Worm (Caenorhabditis elegans) whole organism, late embryonic: ENCODE measurements around the gene rol-1.
"Not testable (repeated sequence)": the region's sequence is repeated elsewhere in the genome, so short reads cannot be mapped to it uniquely, and the experiment has no call there.

ENCODE experiments used
- C08G9.2 ChIP-seq: sonication (generic microtip); optimal IDR thresholded peaks from 2 replicates; lab custom pipeline; 2016; ENCODE audit warnings: mild to moderate bottlenecking, missing genetic modification characterization, moderate library complexity, missing compliant biosample characterization
- F13H6.1 ChIP-seq: sonication (generic microtip); optimal IDR thresholded peaks from 2 replicates; lab custom pipeline; 2016; ENCODE audit warnings: missing genetic modification characterization, missing compliant biosample characterization
- K02D7.2 ChIP-seq: sonication (generic microtip); optimal IDR thresholded peaks from 2 replicates; lab custom pipeline; 2017; ENCODE audit warnings: mild to moderate bottlenecking, missing genetic modification characterization, missing compliant biosample characterization
- K09A11.1 ChIP-seq: sonication (generic microtip); optimal IDR thresholded peaks from 2 replicates; lab custom pipeline; 2017; ENCODE audit warnings: antibody characterized with exemption, mild to moderate bottlenecking, missing genetic modification characterization, missing compliant biosample characterization; ENCODE audit not compliant: insufficient read depth
- Y22D7AL.16 ChIP-seq: sonication (generic microtip); optimal IDR thresholded peaks from 2 replicates; lab custom pipeline; 2016; ENCODE audit warnings: missing genetic modification characterization, missing compliant biosample characterization
- ama-1 ChIP-seq: fragments of 150-350 bp; optimal IDR thresholded peaks from 2 replicates; lab custom pipeline; 2014
- ceh-14 ChIP-seq: sonication (generic microtip); optimal IDR thresholded peaks from 2 replicates; lab custom pipeline; 2016; ENCODE audit warnings: missing genotype, missing genetic modification characterization, missing compliant biosample characterization
- ceh-18 ChIP-seq: sonication (generic microtip); optimal IDR thresholded peaks from 2 replicates; lab custom pipeline; 2016; ENCODE audit warnings: missing genetic modification characterization, missing compliant biosample characterization
- ceh-22 ChIP-seq: sonication (generic microtip); optimal IDR thresholded peaks from 2 replicates; lab custom pipeline; 2017; ENCODE audit warnings: missing biosample characterization, missing genetic modification characterization
- ceh-24 ChIP-seq: sonication (generic microtip); optimal IDR thresholded peaks from 2 replicates; lab custom pipeline; 2016; ENCODE audit warnings: mild to moderate bottlenecking, missing genetic modification characterization, missing compliant biosample characterization
- ceh-30 ChIP-seq: fragments of 150-350 bp; optimal IDR thresholded peaks from 2 replicates; lab custom pipeline; 2014; ENCODE audit warnings: missing biosample characterization, missing genetic modification characterization
- ceh-9 ChIP-seq: sonication (generic microtip); optimal IDR thresholded peaks from 2 replicates; lab custom pipeline; 2016; ENCODE audit warnings: mild to moderate bottlenecking, missing genetic modification characterization, inconsistent platforms, missing compliant biosample characterization
- che-1 ChIP-seq: sonication (generic microtip); optimal IDR thresholded peaks from 2 replicates; lab custom pipeline; 2016; ENCODE audit warnings: mild to moderate bottlenecking, missing genetic modification characterization, missing compliant biosample characterization
- dmd-4 ChIP-seq: sonication (generic microtip); optimal IDR thresholded peaks from 2 replicates; lab custom pipeline; 2016; ENCODE audit warnings: borderline replicate concordance, missing genetic modification characterization, missing compliant biosample characterization
- dve-1 ChIP-seq: sonication (generic microtip); optimal IDR thresholded peaks from 2 replicates; lab custom pipeline; 2017; ENCODE audit warnings: antibody characterized with exemption, mild to moderate bottlenecking, missing genetic modification characterization, missing compliant biosample characterization
- elt-2 ChIP-seq: sonication (generic microtip); optimal IDR thresholded peaks from 2 replicates; lab custom pipeline; 2016; ENCODE audit warnings: missing genetic modification reagents, missing genetic modification characterization, missing compliant biosample characterization
- elt-4 ChIP-seq: sonication (generic microtip); optimal IDR thresholded peaks from 2 replicates; lab custom pipeline; 2016; ENCODE audit warnings: missing genetic modification characterization, missing compliant biosample characterization
- ets-4 ChIP-seq: sonication (generic microtip); optimal IDR thresholded peaks from 2 replicates; lab custom pipeline; 2016; ENCODE audit warnings: missing genetic modification characterization, missing compliant biosample characterization
- eyg-1 ChIP-seq: sonication (generic microtip); optimal IDR thresholded peaks from 2 replicates; lab custom pipeline; 2016; ENCODE audit warnings: missing genotype, missing genetic modification characterization, missing compliant biosample characterization
- fkh-10 ChIP-seq: fragments of 150-350 bp; optimal IDR thresholded peaks from 2 replicates; lab custom pipeline; 2014; ENCODE audit warnings: missing biosample characterization, missing genetic modification reagents, missing genetic modification characterization
- fkh-6 ChIP-seq: sonication (generic microtip); optimal IDR thresholded peaks from 2 replicates; lab custom pipeline; 2016; ENCODE audit warnings: missing genetic modification characterization, missing compliant biosample characterization
- hlh-8 ChIP-seq: sonication (generic microtip); optimal IDR thresholded peaks from 2 replicates; lab custom pipeline; 2016; ENCODE audit warnings: missing genotype, missing genetic modification characterization, missing compliant biosample characterization
- lim-6 ChIP-seq: sonication (generic microtip); optimal IDR thresholded peaks from 2 replicates; lab custom pipeline; 2016; ENCODE audit warnings: missing genetic modification characterization, missing compliant biosample characterization
- lin-11 ChIP-seq: fragments of 200-800 bp; sonication (Bioruptor generic); optimal IDR thresholded peaks from 2 replicates; lab custom pipeline; 2018; ENCODE audit warnings: mild to moderate bottlenecking, missing genetic modification characterization, missing compliant biosample characterization
- madf-2 ChIP-seq: sonication (generic microtip); optimal IDR thresholded peaks from 2 replicates; lab custom pipeline; 2017; ENCODE audit warnings: missing genetic modification characterization, missing compliant biosample characterization
- nfya-1 ChIP-seq: sonication (generic microtip); optimal IDR thresholded peaks from 2 replicates; lab custom pipeline; 2017; ENCODE audit warnings: missing genetic modification characterization, mild to moderate bottlenecking, missing compliant biosample characterization, antibody characterized with exemption, moderate library complexity
- nhr-232 ChIP-seq: sonication (generic microtip); optimal IDR thresholded peaks from 2 replicates; lab custom pipeline; 2016; ENCODE audit warnings: missing genetic modification characterization, missing compliant biosample characterization
- odd-2 ChIP-seq: sonication (generic microtip); optimal IDR thresholded peaks from 2 replicates; lab custom pipeline; 2017; ENCODE audit warnings: antibody characterized with exemption, mild to moderate bottlenecking, missing genetic modification characterization, missing compliant biosample characterization
- pag-3 ChIP-seq: sonication (generic microtip); optimal IDR thresholded peaks from 2 replicates; lab custom pipeline; 2016; ENCODE audit warnings: missing compliant biosample characterization, missing genetic modification characterization, borderline replicate concordance
- pha-2 ChIP-seq: sonication (generic microtip); optimal IDR thresholded peaks from 2 replicates; lab custom pipeline; 2017; ENCODE audit warnings: mild to moderate bottlenecking, missing genetic modification characterization, missing compliant biosample characterization
- pqm-1 ChIP-seq: sonication (generic microtip); optimal IDR thresholded peaks from 2 replicates; lab custom pipeline; 2016; ENCODE audit warnings: missing genetic modification characterization, missing compliant biosample characterization
- ref-2 ChIP-seq: sonication (generic microtip); optimal IDR thresholded peaks from 2 replicates; lab custom pipeline; 2016; ENCODE audit warnings: missing genetic modification characterization, missing compliant biosample characterization
- rnt-1 ChIP-seq: sonication (generic microtip); optimal IDR thresholded peaks from 2 replicates; lab custom pipeline; 2016; ENCODE audit warnings: missing genetic modification characterization, missing compliant biosample characterization
- sdc-2 ChIP-seq: sonication (generic microtip); optimal IDR thresholded peaks from 2 replicates; lab custom pipeline; 2016; ENCODE audit warnings: missing genotype, missing genetic modification characterization, missing compliant biosample characterization
- sox-4 ChIP-seq: sonication (generic microtip); optimal IDR thresholded peaks from 2 replicates; lab custom pipeline; 2017; ENCODE audit warnings: mild to moderate bottlenecking, missing genetic modification characterization, inconsistent platforms, missing compliant biosample characterization
- syd-9 ChIP-seq: sonication (generic microtip); optimal IDR thresholded peaks from 2 replicates; lab custom pipeline; 2016; ENCODE audit warnings: mild to moderate bottlenecking, missing genetic modification characterization, moderate library complexity, missing compliant biosample characterization
- tbx-2 ChIP-seq: sonication (generic microtip); optimal IDR thresholded peaks from 2 replicates; lab custom pipeline; 2016; ENCODE audit warnings: missing genetic modification characterization, missing compliant biosample characterization
- unc-3 ChIP-seq, 2 experiments: fragments of 200-800 bp in 1 of 2; sonication (Bioruptor generic) in 1 of 2; sonication (generic microtip) in 1 of 2; conservative IDR thresholded peaks in 1 of 2; optimal IDR thresholded peaks in 1 of 2; 2 replicates each; pipeline versions ENCODE4 v1.3.6 to Lab custom; 2016 to 2022; ENCODE audit warnings: missing compliant biosample characterization in 2 of 2, missing genetic modification characterization in 2 of 2, missing genetic modification reagents in 1 of 2
- unc-42 ChIP-seq: sonication (generic microtip); optimal IDR thresholded peaks from 2 replicates; lab custom pipeline; 2016; ENCODE audit warnings: missing genotype, missing genetic modification characterization, missing compliant biosample characterization
- unc-86 ChIP-seq: sonication (generic microtip); optimal IDR thresholded peaks from 2 replicates; lab custom pipeline; 2016; ENCODE audit warnings: missing genetic modification characterization, missing compliant biosample characterization
- ztf-16 ChIP-seq: sonication (generic microtip); optimal IDR thresholded peaks from 2 replicates; lab custom pipeline; 2017; ENCODE audit warnings: missing genetic modification characterization, missing compliant biosample characterization

rol-1 gene

ce11 chrII:12147331-12147730, 25.0 kb upstream of the rol-1 start, which contains the start of gene Y57A10A.2:
Gene Y57A10A.2, plus strand, starts transcription at chrII:12147631.
- TF ChIP-seq ceh-14 (tag; lab: Kevin White, UChicago) (no peak), hlh-8 (tag; lab: Kevin White, UChicago) (no peak), fkh-6 (tag; lab: Kevin White, UChicago) (no peak), unc-42 (no peak), eyg-1 (tag; lab: Kevin White, UChicago) (no peak), ceh-18 (tag; lab: Kevin White, UChicago) (no peak), syd-9 (no peak), F13H6.1 (tag; lab: Kevin White, UChicago) (no peak), pha-2 (tag; lab: Kevin White, UChicago) (no peak), che-1 (tag; lab: Kevin White, UChicago) (no peak), ceh-30 (tag; lab: Kevin White, UChicago) (no peak), lim-6 (tag; lab: Kevin White, UChicago) (no peak), dve-1 (tag; lab: Kevin White, UChicago) (no peak), nhr-232 (tag; lab: Kevin White, UChicago) (no peak), nfya-1 (tag; lab: Kevin White, UChicago) (no peak), pqm-1 (tag; lab: Kevin White, UChicago) (no peak)

- TF ChIP-seq nhr-232 (tag; lab: Kevin White, UChicago) = no peak
- TF ChIP-seq madf-2 = no peak
- no peak for TF ChIP-seq C08G9.2 (tag; lab: Kevin White, UChicago)
- no peak for TF ChIP-seq ref-2 (tag; lab: Kevin White, UChicago)
- TF ChIP-seq elt-2 (tag; lab: Kevin White, UChicago) = no peak
- TF ChIP-seq F13H6.1 (tag; lab: Kevin White, UChicago) = no peak
- TF ChIP-seq unc-3 (GFP tag; conservative IDR thresholded peaks at IDR 0.05; lab: Robert Waterston, UW) = no peak
- TF ChIP-seq unc-3 (tag; optimal IDR thresholded peaks at IDR 0.05; lab: Kevin White, UChicago) = no peak
- TF ChIP-seq pqm-1 (tag; lab: Kevin White, UChicago) = no peak
- no peak for TF ChIP-seq ama-1 (lab: Kevin White, UChicago)
- TF ChIP-seq ceh-14 (tag; lab: Kevin White, UChicago) = no peak
- no peak for TF ChIP-seq dmd-4
- TF ChIP-seq rnt-1 (tag; lab: Kevin White, UChicago) = no peak
- no peak for TF ChIP-seq ztf-16 (tag; lab: Kevin White, UChicago)
- no peak for TF ChIP-seq ets-4 (tag; lab: Kevin White, UChicago)
- TF ChIP-seq pag-3 (tag; lab: Kevin White, UChicago) = no peak
Observed at ce11 chrII:12150227-12150626, 22.1 kb upstream of the rol-1 start.

ce11 chrII:12151640-12152039, 20.7 kb upstream of the rol-1 start, which contains the start of gene Y57A10A.4:
Gene Y57A10A.4, plus strand, starts transcription at chrII:12151940.
- TF ChIP-seq ceh-22 (tag; lab: Kevin White, UChicago); pqm-1 (tag; lab: Kevin White, UChicago); sdc-2: not testable (repeated sequence)
- TF ChIP-seq, all 69 proteins: peak for 0; not testable (repeated sequence) for 69

- not testable (repeated sequence) for TF ChIP-seq ceh-9, Y22D7AL.16, fkh-10
- TF ChIP-seq, all 69 proteins: peak for 0; not testable (repeated sequence) for 69
Observed at ce11 chrII:12154186-12154585, 18.2 kb upstream of the rol-1 start, which contains the start of gene Y57A10A.5. Gene Y57A10A.5, plus strand, starts transcription at chrII:12154486.

ce11 chrII:12162997-12163396, 9.4 kb upstream of the rol-1 start:
- TF ChIP-seq ceh-18 (tag; lab: Kevin White, UChicago) = no peak
- TF ChIP-seq ceh-30 (tag; lab: Kevin White, UChicago) = no peak
- TF ChIP-seq syd-9 = no peak
- TF ChIP-seq ceh-22 (tag; lab: Kevin White, UChicago) = no peak
- TF ChIP-seq ref-2 (tag; lab: Kevin White, UChicago) = no peak
- no peak for TF ChIP-seq sox-4 (tag; lab: Kevin White, UChicago)
- no peak for TF ChIP-seq odd-2
- TF ChIP-seq ama-1 (lab: Kevin White, UChicago) = no peak
- no peak for TF ChIP-seq che-1 (tag; lab: Kevin White, UChicago)
- no peak for TF ChIP-seq lin-11 (tag; lab: Kevin White, UChicago)
- no peak for TF ChIP-seq unc-86 (tag; lab: Kevin White, UChicago)
- TF ChIP-seq fkh-6 (tag; lab: Kevin White, UChicago) = no peak
- no peak for TF ChIP-seq K02D7.2 (tag; lab: Kevin White, UChicago)
- TF ChIP-seq K09A11.1 (tag; lab: Kevin White, UChicago) = no peak
- TF ChIP-seq tbx-2 (tag; lab: Kevin White, UChicago) = no peak
- no peak for TF ChIP-seq unc-42
- TF ChIP-seq unc-3 (GFP tag; conservative IDR thresholded peaks at IDR 0.05; lab: Robert Waterston, UW) = no peak
- no peak for TF ChIP-seq unc-3 (tag; optimal IDR thresholded peaks at IDR 0.05; lab: Kevin White, UChicago)
- no peak for TF ChIP-seq ceh-24 (tag; lab: Kevin White, UChicago)
- TF ChIP-seq elt-4 (tag; lab: Kevin White, UChicago) = no peak
